Worm (Caenorhabditis elegans) whole organism, early embryonic: Measurements from ENCODE around the gene fbxa-4.

Experiments used
- F13C5.2 ChIP-seq: sonication (generic microtip); optimal IDR thresholded peaks from 2 replicates; lab custom pipeline; 2017; ENCODE audit warnings: mild to moderate bottlenecking, missing genetic modification characterization, inconsistent platforms, missing compliant biosample characterization
- aly-1 ChIP-seq: sonication (generic microtip); optimal IDR thresholded peaks from 2 replicates; lab custom pipeline; 2016; ENCODE audit warnings: missing genetic modification characterization, missing compliant biosample characterization
- ama-1 ChIP-seq: fragments of 150-350 bp; optimal IDR thresholded peaks from 2 replicates; lab custom pipeline; 2014
- flt-1 ChIP-seq: fragments of 200-800 bp; sonication (Bioruptor generic); IDR thresholded peaks from 2 replicates; pipeline ENCODE4 v1.3.6; 2022; ENCODE audit warnings: missing genetic modification characterization, missing compliant biosample characterization
- sea-1 ChIP-seq: fragments of 200-800 bp; sonication (Bioruptor generic); conservative IDR thresholded peaks from 2 replicates; pipeline ENCODE4 v1.3.6; 2022; ENCODE audit warnings: missing genetic modification characterization, missing compliant biosample characterization

DNA sequence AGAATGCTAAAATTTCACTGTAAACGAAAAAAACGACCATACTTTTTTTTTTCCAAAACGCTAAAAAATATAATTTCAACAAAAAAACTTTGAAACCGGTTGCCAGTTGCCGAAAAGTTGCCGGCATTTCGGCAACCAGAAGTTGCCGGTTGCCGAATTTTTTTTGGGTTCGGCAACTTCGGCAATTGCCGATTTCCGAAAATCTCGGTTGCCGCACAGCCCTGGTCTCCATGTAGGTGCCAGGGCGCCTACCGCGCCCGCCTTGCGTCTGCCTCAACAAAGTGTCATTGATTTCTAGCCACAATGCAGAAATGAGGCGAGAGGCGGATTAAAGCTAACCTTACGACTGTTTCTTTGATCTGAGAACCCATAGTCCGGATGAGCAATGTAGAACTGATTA is 4.2 kb downstream of the fbxa-4 start:
- TF ChIP-seq flt-1 (GFP tag; lab: Robert Waterston, UW) (no peak), ama-1 (no peak), F13C5.2 (tag; lab: Kevin White, UChicago) (no peak), sea-1 (GFP tag; lab: Robert Waterston, UW) (no peak), aly-1 (tag; lab: Kevin White, UChicago) (no peak)
